Worm (Caenorhabditis elegans) whole organism, mixed stage, embryonic: ENCODE data around the gene bed-1.

ENCODE experiments used
- bed-3 ChIP-seq: fragments of 200-800 bp; sonication (Bioruptor generic); optimal IDR thresholded peaks from 3 replicates; lab custom pipeline; 2018; ENCODE audit warnings: mild to moderate bottlenecking, missing genetic modification characterization, moderate library complexity, missing compliant biosample characterization
- ceh-83 ChIP-seq: fragments of 200-800 bp; sonication (Bioruptor generic); optimal IDR thresholded peaks from 2 replicates; lab custom pipeline; 2018; ENCODE audit warnings: mild to moderate bottlenecking, missing genetic modification characterization, missing compliant biosample characterization
- ces-1 ChIP-seq: fragments of 150-350 bp; optimal IDR thresholded peaks from 2 replicates; lab custom pipeline; 2014; ENCODE audit warnings: missing biosample characterization, missing genetic modification reagents, missing genetic modification characterization
- cnd-1 ChIP-seq: fragments of 200-800 bp; sonication (Bioruptor generic); optimal IDR thresholded peaks from 2 replicates; lab custom pipeline; 2018; ENCODE audit warnings: mild to moderate bottlenecking, missing genetic modification characterization, missing compliant biosample characterization
- drap-1 ChIP-seq: fragments of 200-800 bp; sonication (Bioruptor generic); optimal IDR thresholded peaks from 3 replicates; lab custom pipeline; 2018; ENCODE audit warnings: mild to moderate bottlenecking, missing genetic modification characterization, missing compliant biosample characterization
- elt-1 ChIP-seq: sonication (generic microtip); optimal IDR thresholded peaks from 2 replicates; lab custom pipeline; 2017; ENCODE audit warnings: missing genetic modification characterization, mild to moderate bottlenecking, missing compliant biosample characterization, antibody characterized with exemption, moderate library complexity, borderline replicate concordance; ENCODE audit not compliant: insufficient read depth
- flh-1 ChIP-seq: fragments of 200-800 bp; sonication (Bioruptor generic); optimal IDR thresholded peaks from 2 replicates; lab custom pipeline; 2018; ENCODE audit warnings: mild to moderate bottlenecking, missing genetic modification characterization, moderate library complexity, missing compliant biosample characterization
- hlh-1 ChIP-seq: fragments of 150-350 bp; optimal IDR thresholded peaks from 2 replicates; lab custom pipeline; 2014; ENCODE audit warnings: missing biosample characterization, missing genetic modification reagents, missing genetic modification characterization
- lin-13 ChIP-seq: fragments of 150-350 bp; optimal IDR thresholded peaks from 2 replicates; lab custom pipeline; 2014; ENCODE audit warnings: missing biosample characterization, missing genetic modification characterization
- lin-32 ChIP-seq: fragments of 200-800 bp; sonication (Bioruptor generic); optimal IDR thresholded peaks from 2 replicates; lab custom pipeline; 2018; ENCODE audit warnings: mild to moderate bottlenecking, missing genetic modification characterization, missing compliant biosample characterization
- lsy-2 ChIP-seq: fragments of 150-350 bp; optimal IDR thresholded peaks from 2 replicates; lab custom pipeline; 2014; ENCODE audit warnings: missing biosample characterization, missing genetic modification characterization
- mab-5 ChIP-seq: fragments of 150-350 bp; optimal IDR thresholded peaks from 2 replicates; lab custom pipeline; 2014; ENCODE audit warnings: missing biosample characterization, missing genetic modification characterization
- mep-1 ChIP-seq: fragments of 150-350 bp; optimal IDR thresholded peaks from 2 replicates; lab custom pipeline; 2017; ENCODE audit warnings: missing biosample characterization, missing genetic modification reagents, missing genetic modification characterization, inconsistent platforms
- nhr-2 ChIP-seq: fragments of 150-350 bp; optimal IDR thresholded peaks from 2 replicates; lab custom pipeline; 2014; ENCODE audit warnings: missing biosample characterization, missing genetic modification characterization
- nhr-237 ChIP-seq: fragments of 150-350 bp; optimal IDR thresholded peaks from 2 replicates; lab custom pipeline; 2014; ENCODE audit warnings: missing biosample characterization, missing genetic modification characterization
- nhr-28 ChIP-seq: fragments of 150-350 bp; optimal IDR thresholded peaks from 2 replicates; lab custom pipeline; 2014; ENCODE audit warnings: missing biosample characterization, missing genetic modification characterization
- nhr-76 ChIP-seq: sonication (generic microtip); optimal IDR thresholded peaks from 2 replicates; lab custom pipeline; 2017; ENCODE audit warnings: missing biosample characterization, missing genetic modification characterization
- pha-4 ChIP-seq: fragments of 150-350 bp; optimal IDR thresholded peaks from 2 replicates; lab custom pipeline; 2018; ENCODE audit warnings: missing biosample characterization, missing genetic modification reagents, missing genetic modification characterization
- sem-2 ChIP-seq: fragments of 200-800 bp; sonication (Bioruptor generic); optimal IDR thresholded peaks from 2 replicates; lab custom pipeline; 2018; ENCODE audit warnings: mild to moderate bottlenecking, missing genetic modification characterization, missing compliant biosample characterization
- snpc-4 ChIP-seq: fragments of 150-350 bp; optimal IDR thresholded peaks from 2 replicates; lab custom pipeline; 2014; ENCODE audit warnings: missing biosample characterization, missing genetic modification characterization
- tbx-8 ChIP-seq: fragments of 200-800 bp; sonication (Bioruptor generic); optimal IDR thresholded peaks from 2 replicates; lab custom pipeline; 2018; ENCODE audit warnings: mild to moderate bottlenecking, missing genetic modification characterization, moderate library complexity, missing compliant biosample characterization
- unc-39 ChIP-seq: fragments of 150-350 bp; optimal IDR thresholded peaks from 2 replicates; lab custom pipeline; 2014; ENCODE audit warnings: missing biosample characterization, missing genetic modification characterization
- zip-8 ChIP-seq: fragments of 150-350 bp; optimal IDR thresholded peaks from 2 replicates; lab custom pipeline; 2014; ENCODE audit warnings: missing biosample characterization, missing genetic modification characterization
- ztf-11 ChIP-seq: fragments of 150-350 bp; optimal IDR thresholded peaks from 2 replicates; lab custom pipeline; 2014; ENCODE audit warnings: missing biosample characterization, missing genetic modification characterization

Gene bed-1

DNA sequence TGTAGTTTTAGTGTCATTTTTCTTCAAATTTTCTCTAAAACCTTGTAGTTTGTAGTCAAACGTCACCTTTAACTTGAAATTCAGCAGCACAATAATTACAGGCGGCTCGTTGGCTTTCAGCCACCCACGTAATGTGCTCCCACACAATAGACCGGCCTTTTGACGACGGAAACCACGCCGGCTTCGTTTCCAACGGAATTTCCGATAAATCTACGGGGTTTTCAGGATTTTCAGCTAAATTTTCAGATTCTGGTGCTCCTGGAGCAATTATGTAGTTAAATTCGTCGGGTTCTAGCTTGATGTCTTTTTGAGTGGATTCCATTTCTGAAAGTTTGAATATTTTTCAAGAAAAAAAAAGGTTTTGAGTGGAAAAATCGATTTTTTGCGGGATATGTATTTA, at the start of gene bed-1:
Gene bed-1 (minus strand): TSS at position 337 of the 400 bp plus-strand sequence.
- TF ChIP-seq snpc-4 (tag; lab: Kevin White, UChicago), result no peak
- no peak for TF ChIP-seq hlh-1 (tag; lab: Kevin White, UChicago)
- TF ChIP-seq cnd-1 (tag; lab: Kevin White, UChicago), result no peak
- TF ChIP-seq, all 35 proteins: peak for 0

DNA sequence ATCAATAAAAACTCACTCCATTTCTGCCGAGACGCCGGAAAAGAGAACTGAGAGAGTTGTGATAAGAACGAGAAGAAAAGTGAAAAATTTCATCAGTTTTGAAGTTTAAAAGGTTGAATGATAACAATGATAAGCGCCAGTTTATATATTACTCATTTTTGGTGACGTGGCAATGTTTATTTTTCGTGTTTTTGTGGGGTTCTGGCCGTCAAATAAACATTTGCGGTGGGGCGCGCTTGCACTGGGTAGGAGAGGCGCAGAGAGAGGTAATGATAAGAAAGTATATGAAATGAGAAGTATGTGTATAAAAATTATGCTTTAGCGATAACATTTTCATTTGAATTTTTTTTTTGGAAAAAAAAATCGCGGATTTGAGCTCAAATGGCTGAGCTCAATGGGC, 33.9 kb upstream of the bed-1 start, which contains the start of gene Y39B6A.5:
Gene Y39B6A.5 (minus strand): TSS at position 214 of the 400 bp plus-strand sequence.
- no peak for TF ChIP-seq drap-1 (GFP tag; lab: Kevin White, UChicago)

DNA sequence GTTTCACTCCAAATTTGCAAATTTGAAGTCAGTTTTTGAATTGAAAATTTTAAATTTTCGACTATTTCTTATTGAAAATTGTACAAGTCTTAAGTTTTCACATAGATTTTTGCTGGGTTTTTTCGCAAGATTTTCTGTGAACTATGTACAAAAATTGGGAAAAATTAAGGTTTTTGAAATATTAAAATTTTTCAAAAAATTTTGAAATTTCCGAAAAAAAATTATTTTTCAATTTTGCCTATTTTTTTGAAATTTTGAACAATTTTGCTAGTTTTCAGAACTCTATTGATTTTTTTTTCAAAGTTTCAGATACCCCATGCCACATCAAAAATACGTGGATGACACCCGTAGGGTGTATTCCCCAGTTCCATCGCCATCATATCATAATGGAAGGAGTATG, 29.1 kb upstream of the bed-1 start, which contains the start of gene tsp-13:
Gene tsp-13 (plus strand): TSS at position 301 of the 400 bp plus-strand sequence.
- TF ChIP-seq nhr-28 (tag; lab: Kevin White, UChicago) (no peak), elt-1 (tag; lab: Kevin White, UChicago) (no peak), zip-8 (tag; lab: Kevin White, UChicago) (no peak), drap-1 (GFP tag; lab: Kevin White, UChicago) (no peak), nhr-2 (tag; lab: Kevin White, UChicago) (no peak), mab-5 (no peak), lsy-2 (no peak)

DNA sequence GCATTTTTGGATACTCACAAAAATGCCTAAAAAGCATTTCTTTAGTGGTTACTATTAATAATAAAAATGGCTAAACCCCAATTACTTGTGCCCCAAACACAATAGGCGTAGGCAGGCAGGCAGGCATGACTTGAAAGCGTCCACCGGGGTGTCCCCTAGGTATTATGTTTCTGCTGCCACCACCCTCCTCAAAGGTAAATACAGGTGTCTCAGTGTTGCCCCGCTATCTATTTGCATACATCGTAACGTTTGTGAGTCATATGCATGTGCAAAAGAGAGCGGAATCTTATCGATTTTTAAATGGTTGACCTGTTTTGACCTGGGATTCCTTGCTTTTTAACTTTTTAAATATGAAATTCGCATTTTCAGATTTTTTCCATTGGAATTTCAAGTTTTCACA, 28.5 kb upstream of the bed-1 start:
- TF ChIP-seq elt-1 (tag; lab: Kevin White, UChicago) (no peak), nhr-2 (tag; lab: Kevin White, UChicago) (peak; percentile 6), mab-5 (no peak), sem-2 (GFP tag; lab: Kevin White, UChicago) (no peak), lin-32 (no peak), pha-4 (tag; lab: Kevin White, UChicago) (peak; percentile 47), nhr-76 (tag; lab: Kevin White, UChicago) (no peak), zip-8 (tag; lab: Kevin White, UChicago) (no peak), nhr-237 (tag; lab: Kevin White, UChicago) (no peak)
- TF ChIP-seq, all 35 proteins: peak for 2

DNA sequence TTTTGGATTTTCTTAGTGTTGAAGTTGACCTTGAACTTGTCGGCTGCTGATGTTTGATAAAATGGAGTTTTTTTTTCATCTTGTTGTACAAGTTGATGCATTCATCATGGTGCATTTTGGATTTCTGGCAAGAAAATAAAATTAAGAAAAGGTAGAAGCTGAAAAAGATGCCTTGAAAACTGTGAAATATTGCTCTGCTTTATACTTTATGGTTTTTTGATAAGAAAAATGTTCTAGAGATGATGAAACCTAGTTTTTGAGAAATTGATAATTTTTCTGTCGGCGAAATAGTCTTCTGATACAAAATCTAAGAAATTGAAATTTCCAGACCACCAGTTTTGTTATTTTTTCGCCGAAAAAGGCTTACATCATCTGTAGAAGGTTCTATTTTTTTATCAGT, 27.6 kb upstream of the bed-1 start, which contains the start of gene Y39B6A.69:
Gene Y39B6A.69 (minus strand): TSS at position 101 of the 400 bp plus-strand sequence.
- TF ChIP-seq bed-3 (GFP tag; lab: Kevin White, UChicago), result no peak
- TF ChIP-seq sem-2 (GFP tag; lab: Kevin White, UChicago), result no peak
- no peak for TF ChIP-seq ceh-83 (GFP tag; lab: Kevin White, UChicago)
- no peak for TF ChIP-seq zip-8 (tag; lab: Kevin White, UChicago)
- TF ChIP-seq ztf-11 (tag; lab: Kevin White, UChicago), result no peak
- TF ChIP-seq snpc-4 (tag; lab: Kevin White, UChicago), result no peak
- no peak for TF ChIP-seq lsy-2

DNA sequence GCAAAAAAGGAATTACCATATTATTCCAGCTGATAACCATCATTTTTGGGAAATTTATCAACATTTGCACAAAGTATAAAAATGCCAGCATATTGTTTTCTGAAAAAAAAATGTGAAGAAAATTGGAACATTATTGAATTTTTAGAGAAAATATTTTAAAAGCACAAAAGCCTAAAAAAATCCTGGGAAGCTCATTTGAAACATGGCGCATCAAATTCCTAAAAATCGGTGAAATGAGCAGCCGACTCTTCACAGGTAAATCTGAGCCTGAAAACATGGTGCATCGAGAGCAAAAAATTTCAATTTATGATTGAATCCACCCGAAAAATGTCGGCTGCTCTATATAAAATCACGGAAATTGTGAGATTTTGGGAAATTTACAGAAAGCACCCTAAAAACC, 24.3 kb upstream of the bed-1 start, which contains the start of gene Y39B6A.7:
Gene Y39B6A.7 (minus strand): TSS at position 101 of the 400 bp plus-strand sequence.
- TF ChIP-seq nhr-76 (tag; lab: Kevin White, UChicago), result no peak
- no peak for TF ChIP-seq cnd-1 (tag; lab: Kevin White, UChicago)
- TF ChIP-seq drap-1 (GFP tag; lab: Kevin White, UChicago), result no peak
- TF ChIP-seq flh-1 (GFP tag; lab: Kevin White, UChicago), result no peak
- no peak for TF ChIP-seq ces-1
- TF ChIP-seq elt-1 (tag; lab: Kevin White, UChicago), result no peak
- TF ChIP-seq sem-2 (GFP tag; lab: Kevin White, UChicago), result no peak
- no peak for TF ChIP-seq unc-39
- no peak for TF ChIP-seq lin-13 (tag; lab: Kevin White, UChicago)
- TF ChIP-seq tbx-8 (GFP tag; lab: Kevin White, UChicago), result no peak

DNA sequence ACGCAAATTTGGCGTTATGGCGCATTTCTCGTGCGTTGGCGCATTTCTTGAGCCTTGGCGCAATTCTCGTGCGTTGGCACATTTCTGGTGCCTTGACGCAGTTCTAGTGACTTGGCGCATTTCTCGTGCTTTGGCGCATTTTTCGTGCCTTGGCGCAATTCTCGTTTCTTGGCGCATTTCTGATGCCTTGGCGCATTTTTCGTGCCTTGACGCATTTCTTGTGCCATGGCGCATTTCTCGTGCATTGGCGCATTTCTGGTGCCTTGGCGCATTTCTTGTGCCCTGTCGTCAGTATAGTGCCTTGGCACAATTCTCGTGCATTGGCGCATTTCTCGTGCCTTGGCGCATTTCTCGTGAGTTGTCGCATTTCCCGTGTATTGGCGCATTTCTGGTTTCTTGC, 23.6 kb upstream of the bed-1 start:
- TF ChIP-seq drap-1 (GFP tag; lab: Kevin White, UChicago), result peak; percentile 13
- no peak for TF ChIP-seq mep-1 (tag; lab: Kevin White, UChicago)
- TF ChIP-seq cnd-1 (tag; lab: Kevin White, UChicago), result no peak

DNA sequence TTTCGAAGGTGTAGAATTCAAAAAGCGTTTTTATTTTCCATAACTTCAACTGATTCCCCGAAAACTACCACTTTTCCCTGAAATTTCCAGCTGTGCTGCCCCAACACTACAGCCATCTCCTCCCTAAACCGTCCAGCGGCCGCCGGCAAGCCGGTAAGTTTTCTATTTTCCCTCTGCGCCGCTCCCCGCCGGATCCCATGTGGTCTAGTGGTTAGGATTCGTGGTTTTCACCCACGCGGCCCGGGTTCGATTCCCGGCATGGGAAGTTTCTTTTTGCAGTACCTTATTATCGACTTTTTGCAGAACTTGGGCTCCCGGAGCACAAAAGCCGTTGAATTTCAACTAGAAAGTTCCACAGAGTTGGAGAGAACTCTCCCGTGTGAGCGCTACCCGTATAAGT, 17.9 kb upstream of the bed-1 start:
- TF ChIP-seq elt-1 (tag; lab: Kevin White, UChicago) (no peak), cnd-1 (tag; lab: Kevin White, UChicago) (no peak), nhr-28 (tag; lab: Kevin White, UChicago) (no peak)
- TF ChIP-seq, all 35 proteins: peak for 0
